Fruit fly (Drosophila melanogaster) whole organism, wandering third instar larva: ENCODE results near the gene Cby.

Source experiments
- Abd-B ChIP-seq: fragments of >200 bp; optimal IDR thresholded peaks from 2 replicates; lab custom pipeline; 2017; ENCODE audit warnings: missing biosample characterization, missing genetic modification characterization
- CG32264 ChIP-seq: fragments of 200-800 bp; sonication (Bioruptor generic); optimal IDR thresholded peaks from 2 replicates; lab custom pipeline; 2016; ENCODE audit warnings: missing biosample characterization, missing genetic modification characterization
- CG9705 ChIP-seq: fragments of 200-800 bp; sonication (Bioruptor generic); optimal IDR thresholded peaks from 2 replicates; lab custom pipeline; 2018; ENCODE audit warnings: missing biosample characterization, mild to moderate bottlenecking, missing genetic modification characterization
- CrebA ChIP-seq: fragments of 200-800 bp; sonication (Bioruptor generic); optimal IDR thresholded peaks from 2 replicates; lab custom pipeline; 2016; ENCODE audit warnings: missing biosample characterization, mild to moderate bottlenecking, missing genetic modification characterization, borderline replicate concordance
- Dfd ChIP-seq: fragments of >200 bp; optimal IDR thresholded peaks from 2 replicates; lab custom pipeline; 2017; ENCODE audit warnings: missing biosample characterization, missing genetic modification characterization
- Dif ChIP-seq: fragments of 200-275, 200-300 bp; sonication (Bioruptor generic); optimal IDR thresholded peaks from 2 replicates; lab custom pipeline; 2018; ENCODE audit warnings: missing biosample characterization, missing genetic modification characterization; ENCODE audit not compliant: partially characterized antibody
- GATAd ChIP-seq: sonication (Bioruptor generic); optimal IDR thresholded peaks from 2 replicates; lab custom pipeline; 2016; ENCODE audit warnings: missing biosample characterization, missing genetic modification characterization
- HLH106 ChIP-seq: fragments of 200-800 bp; optimal IDR thresholded peaks from 3 replicates; lab custom pipeline; 2019; ENCODE audit warnings: missing biosample characterization, mild to moderate bottlenecking, missing genetic modification characterization, moderate library complexity
- Hnf4 ChIP-seq: fragments of 200-800 bp; sonication (Bioruptor generic); optimal IDR thresholded peaks from 2 replicates; lab custom pipeline; 2016; ENCODE audit warnings: missing biosample characterization, mild to moderate bottlenecking, missing genetic modification characterization
- Hr78 ChIP-seq: fragments of >200 bp; optimal IDR thresholded peaks from 2 replicates; lab custom pipeline; 2017; ENCODE audit warnings: missing biosample characterization, missing genetic modification characterization
- Hr83 ChIP-seq: fragments of 200-300 bp; sonication (Bioruptor generic); optimal IDR thresholded peaks from 2 replicates; lab custom pipeline; 2016; ENCODE audit warnings: missing biosample characterization, mild to moderate bottlenecking, missing genetic modification characterization, moderate library complexity; ENCODE audit not compliant: poor library complexity, severe bottlenecking
- Jra ChIP-seq: sonication (Bioruptor generic); optimal IDR thresholded peaks from 2 replicates; lab custom pipeline; 2016; ENCODE audit warnings: missing biosample characterization, missing genetic modification characterization
- Mio ChIP-seq: sonication (Bioruptor generic); optimal IDR thresholded peaks from 2 replicates; lab custom pipeline; 2016; ENCODE audit warnings: missing biosample characterization, missing genetic modification characterization
- Myc ChIP-seq: fragments of >200 bp; optimal IDR thresholded peaks from 2 replicates; lab custom pipeline; 2017
- N ChIP-seq: fragments of >200 bp; optimal IDR thresholded peaks from 2 replicates; lab custom pipeline; 2018; ENCODE audit warnings: missing biosample characterization, missing external identifiers, missing genetic modification characterization
- OdsH ChIP-seq: fragments of 200-800 bp; sonication (Bioruptor generic); optimal IDR thresholded peaks from 2 replicates; lab custom pipeline; 2016; ENCODE audit warnings: missing biosample characterization, mild to moderate bottlenecking, missing genetic modification characterization
- Rel ChIP-seq, 2 experiments: fragments of 200-800 bp; sonication (Bioruptor generic) in 1 of 2; optimal IDR thresholded peaks; 2 replicates in 1 of 2; 3 replicates in 1 of 2; lab custom pipeline; 2016 to 2019; ENCODE audit warnings: mild to moderate bottlenecking in 2 of 2, missing biosample characterization in 2 of 2, missing genetic modification characterization in 2 of 2, moderate library complexity in 1 of 2
- Sp1 ChIP-seq: fragments of 200-800 bp; sonication (Bioruptor generic); optimal IDR thresholded peaks from 3 replicates; lab custom pipeline; 2019; ENCODE audit warnings: missing biosample characterization, mild to moderate bottlenecking, missing genetic modification characterization, moderate library complexity
- Vsx2 ChIP-seq: fragments of 200-300, 225-300 bp; sonication (Bioruptor generic); optimal IDR thresholded peaks from 2 replicates; lab custom pipeline; 2018; ENCODE audit warnings: missing biosample characterization, missing genetic modification characterization; ENCODE audit not compliant: partially characterized antibody
- br ChIP-seq: fragments of 200-800 bp; sonication (Bioruptor generic); optimal IDR thresholded peaks from 2 replicates; lab custom pipeline; 2016; ENCODE audit warnings: missing biosample characterization, missing genetic modification characterization
- brk ChIP-seq: fragments of 200-800 bp; sonication (Bioruptor generic); optimal IDR thresholded peaks from 2 replicates; lab custom pipeline; 2016; ENCODE audit warnings: missing biosample characterization, mild to moderate bottlenecking, missing genetic modification characterization
- dl ChIP-seq, 2 experiments: fragments of 175-275, 200-275 bp in 1 of 2; fragments of 200-275 bp in 1 of 2; sonication (Bioruptor generic); optimal IDR thresholded peaks; lab custom pipeline; 2018; ENCODE audit warnings: mild to moderate bottlenecking in 2 of 2, missing biosample characterization in 2 of 2, missing genetic modification characterization in 2 of 2, moderate library complexity in 2 of 2; ENCODE audit not compliant: partially characterized antibody in 2 of 2, insufficient read depth in 1 of 2
- dmrt93B ChIP-seq: fragments of 200-800 bp; sonication (Bioruptor generic); optimal IDR thresholded peaks from 2 replicates; lab custom pipeline; 2018; ENCODE audit warnings: missing biosample characterization, mild to moderate bottlenecking, missing genetic modification characterization
- dsf ChIP-seq: sonication (Bioruptor generic); optimal IDR thresholded peaks from 2 replicates; lab custom pipeline; 2016; ENCODE audit warnings: missing biosample characterization, missing genetic modification characterization, borderline replicate concordance
- ey ChIP-seq: fragments of 200-800 bp; sonication (Bioruptor generic); optimal IDR thresholded peaks from 2 replicates; lab custom pipeline; 2016; ENCODE audit warnings: missing biosample characterization, missing genetic modification characterization
- foxo ChIP-seq, 2 experiments: fragments of 200-800 bp; sonication (Bioruptor generic); optimal IDR thresholded peaks; 2 replicates in 1 of 2; 3 replicates in 1 of 2; lab custom pipeline; 2016 to 2017; ENCODE audit warnings: missing biosample characterization in 2 of 2, missing genetic modification characterization in 2 of 2
- fru ChIP-seq: fragments of 200-800 bp; sonication (Bioruptor generic); optimal IDR thresholded peaks from 3 replicates; lab custom pipeline; 2016; ENCODE audit warnings: missing biosample characterization, mild to moderate bottlenecking, missing genetic modification characterization
- h ChIP-seq: fragments of 200-800 bp; sonication (Bioruptor generic); optimal IDR thresholded peaks from 3 replicates; lab custom pipeline; 2016; ENCODE audit warnings: missing biosample characterization, mild to moderate bottlenecking, missing genetic modification characterization
- jim ChIP-seq: fragments of 175-275, 200-325 bp; sonication (Bioruptor generic); optimal IDR thresholded peaks from 2 replicates; lab custom pipeline; 2016; ENCODE audit warnings: missing biosample characterization, mild to moderate bottlenecking, missing genetic modification characterization
- lola ChIP-seq: fragments of >200 bp; optimal IDR thresholded peaks from 2 replicates; lab custom pipeline; 2017; ENCODE audit warnings: missing biosample characterization, missing genetic modification characterization
- pan ChIP-seq: fragments of >200 bp; optimal IDR thresholded peaks from 2 replicates; lab custom pipeline; 2017
- psq ChIP-seq: fragments of 200-800 bp; sonication (Bioruptor generic); optimal IDR thresholded peaks from 3 replicates; lab custom pipeline; 2017; ENCODE audit warnings: missing biosample characterization, mild to moderate bottlenecking, missing genetic modification characterization, moderate library complexity
- rgr ChIP-seq: fragments of 200-800 bp; sonication (Bioruptor generic); optimal IDR thresholded peaks from 3 replicates; lab custom pipeline; 2016; ENCODE audit warnings: missing biosample characterization, mild to moderate bottlenecking, missing genetic modification characterization
- sage ChIP-seq: fragments of 200-800 bp; sonication (Bioruptor generic); optimal IDR thresholded peaks from 2 replicates; lab custom pipeline; 2016; ENCODE audit warnings: missing biosample characterization, mild to moderate bottlenecking, missing genetic modification characterization
- sv ChIP-seq: fragments of 200-800 bp; sonication (Bioruptor generic); optimal IDR thresholded peaks from 3 replicates; lab custom pipeline; 2016; ENCODE audit warnings: missing biosample characterization, missing genetic modification characterization
- tai ChIP-seq: sonication (Bioruptor generic); optimal IDR thresholded peaks from 2 replicates; lab custom pipeline; 2016; ENCODE audit warnings: missing biosample characterization, missing genetic modification characterization
- usp ChIP-seq: fragments of >200 bp; optimal IDR thresholded peaks from 2 replicates; lab custom pipeline; 2017; ENCODE audit warnings: missing biosample characterization, missing genetic modification characterization
- woc ChIP-seq: sonication (Bioruptor generic); optimal IDR thresholded peaks from 2 replicates; lab custom pipeline; 2016; ENCODE audit warnings: missing biosample characterization, mild to moderate bottlenecking, missing genetic modification characterization

Cby gene

DNA sequence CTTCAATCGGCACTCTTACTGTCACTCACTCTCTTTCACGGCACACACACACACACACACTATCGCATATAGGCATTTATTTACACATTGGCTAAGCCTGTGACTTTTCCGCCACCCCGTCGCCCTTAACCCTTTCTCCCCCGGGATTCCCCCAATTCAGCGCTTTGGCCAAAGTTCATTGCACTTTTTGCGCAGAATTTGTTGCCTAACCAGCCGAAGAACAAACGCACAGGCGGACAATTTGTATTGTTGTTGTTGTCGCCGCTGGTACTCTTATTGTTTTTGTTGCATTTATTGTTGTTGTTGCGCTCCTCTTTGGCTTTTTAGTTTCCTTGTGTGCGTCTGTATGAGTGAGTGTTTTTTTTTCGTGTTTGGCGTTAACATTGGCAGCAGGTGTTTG, 31.0 kb downstream of the Cby start:
- TF ChIP-seq Rel (GFP tag; optimal IDR thresholded peaks at IDR 0.05; lab: Kevin White, UChicago) (no peak), Rel (tag; optimal IDR thresholded peaks at IDR 0.05; lab: Kevin White, UChicago) (peak; percentile 89), rgr (GFP tag; lab: Kevin White, UChicago) (no peak)

DNA sequence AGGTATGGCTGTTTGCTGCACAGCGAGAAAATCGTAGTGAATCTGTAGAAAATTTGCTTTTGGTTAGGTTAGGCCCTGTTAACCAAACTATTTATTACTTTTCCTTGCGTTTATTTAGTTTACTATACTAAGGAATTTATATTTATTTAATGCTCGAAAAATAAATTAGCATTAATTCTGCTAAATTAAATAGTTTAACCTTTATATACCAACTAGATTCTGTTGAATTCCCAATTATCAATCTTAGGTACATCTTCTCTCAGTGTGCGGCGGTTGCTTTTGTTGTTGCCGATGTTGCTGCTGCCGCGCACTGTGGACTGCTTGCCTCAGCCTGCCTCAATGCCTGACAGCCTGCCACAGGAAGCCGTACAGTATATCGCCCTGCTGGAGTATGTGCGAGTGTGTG, 31.4 kb downstream of the Cby start:
- TF ChIP-seq Vsx2 (GFP tag; lab: Kevin White, UChicago) (no peak), CG9705 (GFP tag; lab: Kevin White, UChicago) (peak; percentile 2), Hnf4 (no peak), Hr83 (GFP tag; lab: Kevin White, UChicago) (no peak), br (GFP tag; lab: Kevin White, UChicago) (peak; percentile 15), foxo (GFP tag; optimal IDR thresholded peaks at IDR 0.05; lab: Kevin White, UChicago) (peak in 1 of 2 experiments; percentile 59), woc (GFP tag; lab: Kevin White, UChicago) (peak; percentile 19), Jra (GFP tag; lab: Kevin White, UChicago) (no peak), brk (GFP tag; lab: Kevin White, UChicago) (no peak), Dfd (GFP tag; lab: Kevin White, UChicago) (peak; percentile 77), Hr78 (GFP tag; lab: Kevin White, UChicago) (no peak), dl (GFP tag; optimal IDR thresholded peaks at IDR 0.05; lab: Kevin White, UChicago; ENCODE audit: insufficient read depth in 1 of 2, partially characterized antibody in 2 of 2) (no peak), psq (GFP tag; lab: Kevin White, UChicago) (peak; percentile 15), Rel (GFP tag; optimal IDR thresholded peaks at IDR 0.05; lab: Kevin White, UChicago) (no peak), Rel (tag; optimal IDR thresholded peaks at IDR 0.05; lab: Kevin White, UChicago) (no peak), ey (GFP tag; lab: Kevin White, UChicago) (peak; percentile 21), rgr (GFP tag; lab: Kevin White, UChicago) (no peak), sv (no peak), Myc (lab: Kevin White, UChicago) (no peak), Sp1 (GFP tag; lab: Kevin White, UChicago) (peak; percentile 41), Dif (GFP tag; lab: Kevin White, UChicago) (no peak), GATAd (no peak), CrebA (no peak), N (GFP tag; lab: Kevin White, UChicago) (no peak), fru (GFP tag; lab: Kevin White, UChicago) (peak; percentile 69), HLH106 (peak; percentile 71), OdsH (GFP tag; lab: Kevin White, UChicago) (peak; percentile 35), tai (GFP tag; lab: Kevin White, UChicago) (no peak), Mio (GFP tag; lab: Kevin White, UChicago) (no peak), dmrt93B (GFP tag; lab: Kevin White, UChicago) (peak; percentile 45), CG32264 (GFP tag; lab: Kevin White, UChicago) (no peak), jim (GFP tag; lab: Kevin White, UChicago) (no peak), h (GFP tag; lab: Kevin White, UChicago) (peak; percentile 28), pan (lab: Kevin White, UChicago) (no peak), Abd-B (GFP tag; lab: Kevin White, UChicago) (no peak), usp (GFP tag; lab: Kevin White, UChicago) (no peak), dsf (GFP tag; lab: Kevin White, UChicago) (no peak), lola (GFP tag; lab: Kevin White, UChicago) (no peak), sage (GFP tag; lab: Kevin White, UChicago) (no peak)

DNA sequence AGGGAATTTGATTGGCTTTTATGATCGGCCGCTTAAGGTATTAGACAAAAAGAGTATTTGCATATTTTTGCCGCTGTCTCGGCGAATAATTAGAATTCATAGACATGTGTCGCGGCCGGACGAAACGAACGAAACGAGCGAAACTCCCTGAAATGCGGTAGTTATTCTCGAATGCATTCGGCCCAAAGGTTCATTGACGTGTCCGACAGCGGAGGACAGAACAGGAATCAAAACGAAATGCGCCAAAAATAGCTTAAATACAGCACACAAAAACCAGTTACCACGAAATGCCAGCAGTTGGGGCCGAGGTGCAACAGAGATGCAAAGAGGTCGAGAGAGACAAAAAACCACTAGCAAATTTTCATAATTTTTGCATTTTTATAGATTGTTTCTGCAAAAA, 36.5 kb downstream of the Cby start:
- TF ChIP-seq dmrt93B (GFP tag; lab: Kevin White, UChicago) (peak; percentile 13), dl (GFP tag; optimal IDR thresholded peaks at IDR 0.05; lab: Kevin White, UChicago; ENCODE audit: insufficient read depth in 1 of 2, partially characterized antibody in 2 of 2) (no peak), HLH106 (peak; percentile 36), psq (GFP tag; lab: Kevin White, UChicago) (peak; percentile 16), h (GFP tag; lab: Kevin White, UChicago) (no peak), fru (GFP tag; lab: Kevin White, UChicago) (peak; percentile 31)
